Worm (Caenorhabditis elegans) whole organism, young adult: ENCODE results near the gene cht-3.

Experiments
- Y95B8A.8 ChIP-seq: fragments of 200-800 bp; sonication (Bioruptor generic); IDR thresholded peaks from 2 replicates; pipeline ENCODE4 v1.3.6; 2022; ENCODE audit warnings: missing genetic modification reagents, missing genetic modification characterization, missing compliant biosample characterization
- athp-1 ChIP-seq: sonication (generic microtip); optimal IDR thresholded peaks from 2 replicates; lab custom pipeline; 2017; ENCODE audit warnings: mild to moderate bottlenecking, missing genetic modification characterization, missing compliant biosample characterization
- egl-18 ChIP-seq: fragments of 200-800 bp; sonication (Bioruptor generic); IDR thresholded peaks from 2 replicates; pipeline ENCODE4 v1.3.6; 2022; ENCODE audit warnings: missing genetic modification reagents, missing genetic modification characterization, missing compliant biosample characterization
- egrh-3 ChIP-seq: fragments of 200-800 bp; sonication (Bioruptor generic); IDR thresholded peaks from 2 replicates; pipeline ENCODE4 v1.3.6; 2022; ENCODE audit warnings: missing genetic modification reagents, missing genetic modification characterization, missing compliant biosample characterization
- fkh-3 ChIP-seq: sonication (generic microtip); optimal IDR thresholded peaks from 2 replicates; lab custom pipeline; 2016; ENCODE audit warnings: mild to moderate bottlenecking, missing genetic modification characterization, missing compliant biosample characterization
- lsy-27 ChIP-seq: sonication (generic microtip); optimal IDR thresholded peaks from 2 replicates; lab custom pipeline; 2017; ENCODE audit warnings: missing genetic modification characterization, mild to moderate bottlenecking, missing compliant biosample characterization, antibody characterized with exemption, missing genotype, borderline replicate concordance; ENCODE audit not compliant: insufficient read depth
- madf-6 ChIP-seq: fragments of 200-800 bp; sonication (Bioruptor generic); IDR thresholded peaks from 2 replicates; pipeline ENCODE4 v1.3.6; 2022; ENCODE audit warnings: missing genetic modification reagents, missing genetic modification characterization, missing compliant biosample characterization
- nhr-27 ChIP-seq: fragments of 200-800 bp; sonication (Bioruptor generic); optimal IDR thresholded peaks from 2 replicates; lab custom pipeline; 2018; ENCODE audit warnings: mild to moderate bottlenecking, missing genetic modification characterization, moderate library complexity, missing compliant biosample characterization
- sea-2 ChIP-seq: fragments of 200-800 bp; sonication (Bioruptor generic); IDR thresholded peaks from 2 replicates; pipeline ENCODE4 v1.3.6; 2022; ENCODE audit warnings: missing genetic modification characterization, missing compliant biosample characterization
- zim-3 ChIP-seq: sonication (generic microtip); optimal IDR thresholded peaks from 2 replicates; lab custom pipeline; 2017; ENCODE audit warnings: mild to moderate bottlenecking, missing genetic modification characterization, moderate library complexity, missing compliant biosample characterization

DNA sequence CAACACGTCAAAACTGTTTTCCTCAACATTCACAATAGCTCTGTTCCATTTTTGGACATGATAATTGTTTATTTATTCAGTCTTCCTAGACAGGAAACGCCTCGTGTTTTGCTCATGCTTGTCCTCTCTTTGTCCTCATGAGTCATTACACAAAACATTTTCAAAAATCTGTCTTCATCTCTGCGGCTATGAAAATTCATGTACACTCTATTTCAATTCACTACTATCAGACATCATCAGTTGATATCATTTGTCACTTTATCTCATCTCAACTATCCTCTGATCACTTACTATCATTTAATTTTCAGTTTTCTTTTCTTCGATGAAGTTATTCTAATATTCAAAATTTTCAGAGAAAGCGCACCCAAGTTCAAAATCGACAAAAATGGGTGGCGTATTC, 20.4 kb downstream of the cht-3 start, which contains the start of gene adah-1:
- TF ChIP-seq athp-1 (tag; lab: Kevin White, UChicago), result no peak
- no peak for TF ChIP-seq egl-18 (GFP tag; lab: Robert Waterston, UW)
- TF ChIP-seq lsy-27 (tag; lab: Kevin White, UChicago), result no peak
- TF ChIP-seq nhr-27 (tag; lab: Kevin White, UChicago), result no peak
- no peak for TF ChIP-seq zim-3 (tag; lab: Kevin White, UChicago)
- no peak for TF ChIP-seq sea-2 (GFP tag; lab: Robert Waterston, UW)
- no peak for TF ChIP-seq egrh-3 (GFP tag; lab: Robert Waterston, UW)
- no peak for TF ChIP-seq Y95B8A.8 (GFP tag; lab: Robert Waterston, UW)
- no peak for TF ChIP-seq madf-6
- TF ChIP-seq fkh-3, result no peak
